Fruit fly (Drosophila melanogaster) whole organism, larva: ENCODE data around the gene CG5346.

ENCODE experiments used
- noc ChIP-seq: fragments of 200-800 bp; sonication (Bioruptor generic); optimal IDR thresholded peaks from 3 replicates; lab custom pipeline; 2019; ENCODE audit warnings: missing biosample characterization, mild to moderate bottlenecking, missing genetic modification characterization, moderate library complexity

CG5346 gene

dm6 chr3R:22528264-22529158, at the start of gene CG5346:
CG5346 (minus strand) TSS chr3R:22528663.
- no peak for TF ChIP-seq noc (tag; lab: Kevin White, UChicago)

- no peak for TF ChIP-seq noc (tag; lab: Kevin White, UChicago)
Measured at dm6 chr3R:22576979-22577378, 48.5 kb upstream of the CG5346 start.

- TF ChIP-seq noc (tag; lab: Kevin White, UChicago) = no peak
Measured at dm6 chr3R:22576096-22576697, 47.7 kb upstream of the CG5346 start.

- TF ChIP-seq noc (tag; lab: Kevin White, UChicago) = no peak
Measured at dm6 chr3R:22573590-22573989, 45.1 kb upstream of the CG5346 start.

dm6 chr3R:22569888-22570287, 41.4 kb upstream of the CG5346 start, which contains the start of gene CG33110:
CG33110 (plus strand) TSS chr3R:22570188.
- no peak for TF ChIP-seq noc (tag; lab: Kevin White, UChicago)

dm6 chr3R:22568508-22568907, 40.0 kb upstream of the CG5346 start:
- TF ChIP-seq noc (tag; lab: Kevin White, UChicago) = no peak

dm6 chr3R:22565732-22566131, 37.3 kb upstream of the CG5346 start:
- TF ChIP-seq noc (tag; lab: Kevin White, UChicago) = no peak

dm6 chr3R:22564707-22565106, 36.2 kb upstream of the CG5346 start:
- no peak for TF ChIP-seq noc (tag; lab: Kevin White, UChicago)

dm6 chr3R:22564076-22564475, 35.6 kb upstream of the CG5346 start:
- TF ChIP-seq noc (tag; lab: Kevin White, UChicago) = no peak

- TF ChIP-seq noc (tag; lab: Kevin White, UChicago) = no peak
Measured at dm6 chr3R:22562502-22562901, 34.0 kb upstream of the CG5346 start, which contains the start of gene sit. sit (minus strand) TSS chr3R:22562572.

dm6 chr3R:22560224-22560623, 31.8 kb upstream of the CG5346 start:
- no peak for TF ChIP-seq noc (tag; lab: Kevin White, UChicago)

dm6 chr3R:22558398-22558797, 29.9 kb upstream of the CG5346 start:
- TF ChIP-seq noc (tag; lab: Kevin White, UChicago) = no peak

- TF ChIP-seq noc (tag; lab: Kevin White, UChicago) = no peak
Measured at dm6 chr3R:22557100-22557741, 28.8 kb upstream of the CG5346 start.

dm6 chr3R:22552686-22553085, 24.2 kb upstream of the CG5346 start:
- TF ChIP-seq noc (tag; lab: Kevin White, UChicago) = no peak

dm6 chr3R:22550306-22550812, 21.9 kb upstream of the CG5346 start, which contains the start of gene bond:
bond (plus strand) TSS chr3R:22550680.
- TF ChIP-seq noc (tag; lab: Kevin White, UChicago) = no peak

- peak; percentile 4 for TF ChIP-seq noc (tag; lab: Kevin White, UChicago)
Measured at dm6 chr3R:22547585-22548022, 19.1 kb upstream of the CG5346 start, which contains the start of gene AdipoR. AdipoR (minus strand) TSS chr3R:22547846.
